Fruit fly (Drosophila melanogaster) whole organism, embryonic: Measurements from ENCODE around the gene cmb.
A peak's percentile ranks its signal among the peaks of the same experiment; 100 is the strongest.

Experiments
- CG10274 ChIP-seq: fragments of 200-800 bp; sonication (Bioruptor generic); optimal IDR thresholded peaks from 3 replicates; lab custom pipeline; 2017; ENCODE audit warnings: missing biosample characterization, mild to moderate bottlenecking, missing genetic modification characterization
- CG12769 ChIP-seq: fragments of 200-800 bp; sonication (Bioruptor generic); optimal IDR thresholded peaks from 2 replicates; lab custom pipeline; 2019; ENCODE audit warnings: missing biosample characterization, mild to moderate bottlenecking, missing genetic modification characterization, moderate library complexity
- CG14014 ChIP-seq: fragments of 200-800 bp; sonication (Bioruptor generic); IDR thresholded peaks from 2 replicates; pipeline ENCODE4 v1.3.6; 2022; ENCODE audit warnings: missing biosample characterization, missing genetic modification characterization
- CG16863 ChIP-seq: fragments of 200-800 bp; sonication (Bioruptor generic); optimal IDR thresholded peaks from 3 replicates; lab custom pipeline; 2016; ENCODE audit warnings: missing biosample characterization, missing genetic modification characterization
- CG17385 ChIP-seq: fragments of 200-800 bp; sonication (Bioruptor generic); optimal IDR thresholded peaks from 3 replicates; lab custom pipeline; 2018; ENCODE audit warnings: missing biosample characterization, mild to moderate bottlenecking, missing genetic modification characterization
- CG2129 ChIP-seq: fragments of 200-800 bp; sonication (Bioruptor generic); IDR thresholded peaks from 2 replicates; pipeline ENCODE4 v1.3.6; 2022; ENCODE audit warnings: missing biosample characterization, missing genetic modification characterization; ENCODE audit not compliant: partially characterized antibody
- CG32767 ChIP-seq: fragments of 200-800 bp; sonication (Bioruptor generic); IDR thresholded peaks from 2 replicates; pipeline ENCODE4 v1.3.6; 2022; ENCODE audit warnings: missing biosample characterization, missing genetic modification characterization
- CG3407 ChIP-seq: fragments of 200-800 bp; sonication (Bioruptor generic); optimal IDR thresholded peaks from 2 replicates; lab custom pipeline; 2018; ENCODE audit warnings: missing biosample characterization, mild to moderate bottlenecking, missing genetic modification characterization
- CG34422 ChIP-seq: fragments of 200-800 bp; sonication (Bioruptor generic); IDR thresholded peaks from 3 replicates; pipeline ENCODE4 v1.3.6; 2022; ENCODE audit warnings: missing biosample characterization, missing genetic modification characterization
- CG4404 ChIP-seq: fragments of 200-800 bp; sonication (Bioruptor generic); IDR thresholded peaks from 2 replicates; pipeline ENCODE4 v1.3.6; 2022; ENCODE audit warnings: missing biosample characterization, missing genetic modification characterization
- CG4424 ChIP-seq: fragments of 200-800 bp; sonication (Bioruptor generic); optimal IDR thresholded peaks from 3 replicates; lab custom pipeline; 2016; ENCODE audit warnings: missing biosample characterization, missing genetic modification characterization
- CG6654 ChIP-seq: fragments of 200-800 bp; sonication (Bioruptor generic); optimal IDR thresholded peaks from 2 replicates; lab custom pipeline; 2017; ENCODE audit warnings: missing biosample characterization, mild to moderate bottlenecking, missing genetic modification characterization
- CoRest ChIP-seq: fragments of 200-800 bp; sonication (Bioruptor generic); optimal IDR thresholded peaks from 3 replicates; lab custom pipeline; 2018; ENCODE audit warnings: missing biosample characterization, mild to moderate bottlenecking, missing genetic modification characterization, moderate library complexity
- Dip2 ChIP-seq: fragments of 200-800 bp; sonication (Bioruptor generic); IDR thresholded peaks from 2 replicates; pipeline ENCODE4 v1.3.6; 2022; ENCODE audit warnings: missing biosample characterization, missing genetic modification characterization
- Gug ChIP-seq: fragments of 200-800 bp; sonication (Bioruptor generic); IDR thresholded peaks from 4 replicates; pipeline ENCODE4 v1.3.6; 2022; ENCODE audit warnings: missing biosample characterization, missing genetic modification characterization
- HLH4C ChIP-seq: fragments of 200-800 bp; sonication (Bioruptor generic); IDR thresholded peaks from 3 replicates; pipeline ENCODE4 v1.3.6; 2022; ENCODE audit warnings: missing biosample characterization, missing genetic modification characterization; ENCODE audit not compliant: partially characterized antibody
- HmgD ChIP-seq: fragments of 200-800 bp; sonication (Bioruptor generic); optimal IDR thresholded peaks from 3 replicates; lab custom pipeline; 2016; ENCODE audit warnings: missing biosample characterization, missing genetic modification characterization
- Hsf ChIP-seq: fragments of 200-800 bp; sonication (Bioruptor generic); optimal IDR thresholded peaks from 3 replicates; lab custom pipeline; 2016; ENCODE audit warnings: missing biosample characterization, missing genetic modification characterization
- MBD-R2 ChIP-seq: fragments of 200-800 bp; sonication (Bioruptor generic); IDR thresholded peaks from 2 replicates; pipeline ENCODE4 v1.3.6; 2022; ENCODE audit warnings: missing biosample characterization, missing genetic modification characterization
- MESR4 ChIP-seq: fragments of 200-800 bp; sonication (Bioruptor generic); optimal IDR thresholded peaks from 2 replicates; lab custom pipeline; 2018; ENCODE audit warnings: missing biosample characterization, mild to moderate bottlenecking, missing genetic modification characterization, moderate library complexity
- Med ChIP-seq: fragments of 200-800 bp; sonication (Bioruptor generic); peaks from one replicate; lab custom pipeline; 2016; ENCODE audit warnings: missing biosample characterization, missing genetic modification characterization, mild to moderate bottlenecking, inconsistent platforms, moderate library complexity
- Meics ChIP-seq: fragments of 200-800 bp; sonication (Bioruptor generic); optimal IDR thresholded peaks from 2 replicates; lab custom pipeline; 2017; ENCODE audit warnings: missing biosample characterization, mild to moderate bottlenecking, missing genetic modification characterization
- Sry-δ ChIP-seq: fragments of 200-800 bp; sonication (Bioruptor generic); optimal IDR thresholded peaks from 2 replicates; lab custom pipeline; 2016; ENCODE audit warnings: missing biosample characterization, missing genetic modification characterization
- amos ChIP-seq: fragments of 200-800 bp; sonication (Bioruptor generic); IDR thresholded peaks from 2 replicates; pipeline ENCODE4 v1.3.6; 2022; ENCODE audit warnings: missing biosample characterization, missing genetic modification characterization; ENCODE audit not compliant: partially characterized antibody
- ato ChIP-seq: fragments of 200-800 bp; sonication (Bioruptor generic); IDR thresholded peaks from 2 replicates; pipeline ENCODE4 v1.3.6; 2022; ENCODE audit warnings: missing biosample characterization, missing genetic modification characterization; ENCODE audit not compliant: partially characterized antibody
- bowl ChIP-seq: fragments of 200-800 bp; sonication (Bioruptor generic); IDR thresholded peaks from 2 replicates; pipeline ENCODE4 v1.3.6; 2022; ENCODE audit warnings: missing biosample characterization, missing genetic modification characterization
- chm ChIP-seq: fragments of 200-800 bp; sonication (Bioruptor generic); IDR thresholded peaks from 2 replicates; pipeline ENCODE4 v1.3.6; 2022; ENCODE audit warnings: missing biosample characterization, missing genetic modification characterization
- fd64A ChIP-seq: fragments of 200-800 bp; sonication (Bioruptor generic); optimal IDR thresholded peaks from 3 replicates; lab custom pipeline; 2018; ENCODE audit warnings: missing biosample characterization, mild to moderate bottlenecking, missing genetic modification characterization
- fru ChIP-seq: fragments of >200 bp; optimal IDR thresholded peaks from 2 replicates; lab custom pipeline; 2017
- gsb-n ChIP-seq: fragments of 200-800 bp; sonication (Bioruptor generic); optimal IDR thresholded peaks from 3 replicates; lab custom pipeline; 2018; ENCODE audit warnings: missing biosample characterization, mild to moderate bottlenecking, missing genetic modification characterization
- hbn ChIP-seq: fragments of 200-800 bp; sonication (Bioruptor generic); IDR thresholded peaks from 2 replicates; pipeline ENCODE4 v1.3.6; 2022; ENCODE audit warnings: missing biosample characterization, missing genetic modification characterization; ENCODE audit not compliant: partially characterized antibody
- her ChIP-seq: fragments of 200-800 bp; sonication (Bioruptor generic); optimal IDR thresholded peaks from 2 replicates; lab custom pipeline; 2016; ENCODE audit warnings: missing biosample characterization, missing genetic modification characterization
- hkb ChIP-seq, 2 experiments: fragments of 200-800 bp in 1 of 2; fragments of >200 bp in 1 of 2; sonication (Bioruptor generic) in 1 of 2; IDR thresholded peaks in 1 of 2; optimal IDR thresholded peaks in 1 of 2; 2 replicates each; pipeline versions ENCODE4 v1.3.6 to Lab custom; 2017 to 2022; ENCODE audit warnings: missing biosample characterization in 1 of 2, missing genetic modification characterization in 1 of 2
- ken ChIP-seq: fragments of 200-800 bp; sonication (Bioruptor generic); IDR thresholded peaks from 3 replicates; pipeline ENCODE4 v1.3.6; 2022; ENCODE audit warnings: missing biosample characterization, missing genetic modification characterization
- mld ChIP-seq: fragments of 200-800 bp; sonication (Bioruptor generic); IDR thresholded peaks from 3 replicates; pipeline ENCODE4 v1.3.6; 2022; ENCODE audit warnings: missing biosample characterization, missing genetic modification characterization; ENCODE audit not compliant: partially characterized antibody
- otp ChIP-seq: fragments of 200-800 bp; sonication (Bioruptor generic); IDR thresholded peaks from 3 replicates; pipeline ENCODE4, ENCODE4 v1.3.6; 2022; ENCODE audit warnings: missing biosample characterization, missing genetic modification characterization
- rib ChIP-seq: fragments of 200-800 bp; sonication (Bioruptor generic); IDR thresholded peaks from 2 replicates; pipeline ENCODE4 v1.3.6; 2022; ENCODE audit warnings: missing biosample characterization, missing genetic modification characterization
- schlank ChIP-seq: fragments of 200-800 bp; sonication (Bioruptor generic); optimal IDR thresholded peaks from 2 replicates; lab custom pipeline; 2018; ENCODE audit warnings: missing biosample characterization, mild to moderate bottlenecking, missing genetic modification characterization
- scrt ChIP-seq: fragments of 200-800 bp; sonication (Bioruptor generic); optimal IDR thresholded peaks from 2 replicates; lab custom pipeline; 2018; ENCODE audit warnings: missing biosample characterization, mild to moderate bottlenecking, missing genetic modification characterization, moderate library complexity
- sob ChIP-seq: fragments of 200-800 bp; sonication (Bioruptor generic); IDR thresholded peaks from 2 replicates; pipeline ENCODE4 v1.3.6; 2022; ENCODE audit warnings: missing biosample characterization, missing genetic modification characterization
- sqz ChIP-seq: fragments of 200-800 bp; sonication (Bioruptor generic); optimal IDR thresholded peaks from 3 replicates; lab custom pipeline; 2018; ENCODE audit warnings: missing biosample characterization, mild to moderate bottlenecking, missing genetic modification characterization
- unc-4 ChIP-seq: fragments of 200-800 bp; sonication (Bioruptor generic); IDR thresholded peaks from 2 replicates; pipeline ENCODE4 v1.3.6; 2022; ENCODE audit warnings: missing biosample characterization, missing genetic modification characterization; ENCODE audit not compliant: partially characterized antibody
- zfh1 ChIP-seq: fragments of 200-800 bp; sonication (Bioruptor generic); IDR thresholded peaks from 3 replicates; pipeline ENCODE4 v1.3.6; 2022; ENCODE audit warnings: missing biosample characterization, missing genetic modification characterization

The cmb gene

dm6 chr3L:13412200-13412885 lies 30.1 kb upstream of the cmb start, which contains the start of the genes CG10222 and flr (continued):
- TF ChIP-seq HmgD (GFP tag; lab: Kevin White, UChicago) (no peak), CG4424 (no peak), fru (lab: Kevin White, UChicago) (no peak), fd64A (GFP tag; lab: Kevin White, UChicago) (no peak), CoRest (tag; lab: Kevin White, UChicago) (peak; percentile 46), Dip2 (GFP tag; lab: Robert Waterston, UW) (no peak), CG4404 (GFP tag; lab: Robert Waterston, UW) (no peak), rib (GFP tag; lab: Robert Waterston, UW) (no peak), CG6654 (GFP tag; lab: Kevin White, UChicago) (no peak)

DNA sequence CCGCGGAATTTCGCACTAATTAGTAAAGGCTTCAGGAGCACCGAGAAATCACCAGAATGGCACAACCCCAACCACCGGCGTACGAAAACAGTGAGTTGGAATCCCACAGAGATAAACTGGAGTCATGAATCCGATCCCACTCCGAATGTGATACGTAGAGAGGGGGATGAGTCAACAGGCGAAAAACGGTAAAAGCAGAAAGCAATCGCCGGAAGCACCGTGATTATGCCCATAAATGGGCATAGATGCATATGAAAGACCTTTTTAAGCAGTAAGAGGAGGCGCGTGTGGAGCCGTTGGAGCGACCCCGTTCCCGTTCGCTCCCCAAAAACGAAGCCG lies 29.5 kb upstream of the cmb start:
- TF ChIP-seq Med (GFP tag; lab: Kevin White, UChicago) = peak; percentile 52
- TF ChIP-seq unc-4 = no peak
- TF ChIP-seq bowl (GFP tag; lab: Robert Waterston, UW) = no peak
- TF ChIP-seq CG17385 = no peak
- no peak for TF ChIP-seq amos (GFP tag; lab: Robert Waterston, UW)
- no peak for TF ChIP-seq Meics (GFP tag; lab: Kevin White, UChicago)
- TF ChIP-seq mld (GFP tag; lab: Robert Waterston, UW) = 0 out of 3 replicates have a peak, but pooled peaks have one; percentile 4
- TF ChIP-seq CG34422 (GFP tag; lab: Robert Waterston, UW) = peak; percentile 22; the same call in 1 of the 3 replicates
- TF ChIP-seq Sry-δ (GFP tag; lab: Kevin White, UChicago) = peak; percentile 20
- TF ChIP-seq CG2129 (GFP tag; lab: Robert Waterston, UW) = no peak
- TF ChIP-seq CG12769 (tag; lab: Kevin White, UChicago) = peak; percentile 15
- no peak for TF ChIP-seq Hsf (GFP tag; lab: Kevin White, UChicago)
- no peak for TF ChIP-seq her (GFP tag; lab: Kevin White, UChicago)
- TF ChIP-seq ato = peak; percentile 50; the same call in 1 of the 2 replicates
- TF ChIP-seq Gug = no peak
- TF ChIP-seq ken (GFP tag; lab: Robert Waterston, UW) = 0 out of 3 replicates have a peak, but pooled peaks have one; percentile 20
- no peak for TF ChIP-seq schlank
- TF ChIP-seq scrt (GFP tag; lab: Kevin White, UChicago) = peak; percentile 15
- no peak for TF ChIP-seq CG10274
- no peak for TF ChIP-seq sob (GFP tag; lab: Robert Waterston, UW)
- peak; percentile 22; the same call in 1 of the 2 replicates for TF ChIP-seq chm (GFP tag; lab: Robert Waterston, UW)
- 0 out of 3 replicates have a peak, but pooled peaks have one; percentile 25 for TF ChIP-seq otp
- no peak for TF ChIP-seq CG3407 (GFP tag; lab: Kevin White, UChicago)
- no peak for TF ChIP-seq hkb (optimal IDR thresholded peaks at IDR 0.05; lab: Kevin White, UChicago)
- TF ChIP-seq hkb (GFP tag; IDR thresholded peaks at IDR 0.05; lab: Robert Waterston, UW) = 0 out of 2 replicates have a peak, but pooled peaks have one; percentile 9
- TF ChIP-seq CG32767 = no peak
- no peak for TF ChIP-seq CG16863 (GFP tag; lab: Kevin White, UChicago)
- TF ChIP-seq HLH4C (GFP tag; lab: Robert Waterston, UW) = 0 out of 3 replicates have a peak, but pooled peaks have one; percentile 3
- peak; percentile 61 for TF ChIP-seq MESR4 (GFP tag; lab: Kevin White, UChicago)
- peak; percentile 25; the same call in 1 of the 2 replicates for TF ChIP-seq MBD-R2 (GFP tag; lab: Robert Waterston, UW)
- no peak for TF ChIP-seq gsb-n (tag; lab: Kevin White, UChicago)
- 0 out of 3 replicates have a peak, but pooled peaks have one; percentile 5 for TF ChIP-seq zfh1 (GFP tag; lab: Robert Waterston, UW)
- no peak for TF ChIP-seq CG14014 (GFP tag; lab: Robert Waterston, UW)
- TF ChIP-seq hbn (GFP tag; lab: Robert Waterston, UW) = 0 out of 2 replicates have a peak, but pooled peaks have one; percentile 0
- no peak for TF ChIP-seq sqz
